Fruit fly (Drosophila melanogaster): ENCODE data around the gene Caf1-180.
A peak's percentile ranks its signal among the peaks of the same experiment; 100 is the strongest.

Caf1-180 gene

DNA sequence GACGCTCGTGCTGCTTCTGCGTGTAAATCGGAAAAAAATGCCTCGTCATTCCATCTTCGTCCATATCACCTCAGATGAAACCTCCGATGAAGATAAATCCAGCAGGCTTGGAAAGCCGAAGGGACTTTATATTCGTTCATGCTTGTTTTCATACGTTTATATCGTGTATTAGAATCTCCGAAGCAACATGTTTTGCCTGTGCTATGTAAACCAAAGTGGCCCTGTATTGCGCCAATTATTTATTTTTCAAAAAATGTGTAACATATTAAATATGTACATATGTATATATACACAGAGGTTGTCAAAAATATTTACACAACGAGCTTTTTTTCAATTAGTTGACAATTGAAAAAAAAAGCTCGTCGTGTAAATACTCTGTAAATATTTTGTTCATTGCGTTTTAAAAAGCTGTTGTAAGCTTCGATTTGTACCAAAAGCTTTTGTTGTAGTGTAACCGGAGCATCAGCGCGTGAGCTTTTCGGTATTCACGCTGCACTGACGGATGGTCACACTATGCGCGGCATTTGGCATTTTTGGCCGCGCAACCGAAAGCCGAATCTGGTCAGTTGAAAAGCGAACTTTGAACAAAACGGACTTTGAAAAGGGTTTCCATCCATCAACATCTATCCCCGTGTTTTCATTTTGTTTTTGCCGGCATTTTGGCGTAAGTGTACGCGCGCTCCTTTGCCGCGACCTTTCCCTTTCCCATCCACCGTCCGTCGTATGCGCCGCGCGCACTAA lies 32.2 kb downstream of the Caf1-180 start, which contains the start of gene CG12065 (continued):
- peak; percentile 70 for TF ChIP-seq CG4328 (GFP tag; optimal IDR thresholded peaks at IDR 0.05)
- no peak for TF ChIP-seq rib (GFP tag; IDR thresholded peaks at IDR 0.05)
- no peak for TF ChIP-seq crc (GFP tag; optimal IDR thresholded peaks at IDR 0.05)
- peak; percentile 9; the same call in 1 of the 2 replicates for TF ChIP-seq Ada2b (GFP tag; IDR thresholded peaks at IDR 0.05)
- no peak for TF ChIP-seq CG11723 (GFP tag; optimal IDR thresholded peaks at IDR 0.05)
- TF ChIP-seq bbx (GFP tag; IDR thresholded peaks at IDR 0.05; ENCODE audit: partially characterized antibody) = peak; percentile 37; the same call in 1 of the 2 replicates
- no peak for TF ChIP-seq ash1 (GFP tag; optimal IDR thresholded peaks at IDR 0.05)
- no peak for TF ChIP-seq btn (GFP tag; optimal IDR thresholded peaks at IDR 0.05)
- no peak for TF ChIP-seq Bdp1 (GFP tag; optimal IDR thresholded peaks at IDR 0.05)
- TF ChIP-seq Eip74EF (GFP tag; optimal IDR thresholded peaks at IDR 0.05) = peak in 1 of 2 experiments; percentile 34
- peak; percentile 54 for TF ChIP-seq CG8388 (GFP tag; optimal IDR thresholded peaks at IDR 0.05)
- peak; percentile 65 for TF ChIP-seq exex (tag; optimal IDR thresholded peaks at IDR 0.05)
- no peak for TF ChIP-seq Hr3 (GFP tag; optimal IDR thresholded peaks at IDR 0.05)
- TF ChIP-seq CG12391 (tag; optimal IDR thresholded peaks at IDR 0.05) = no peak
- TF ChIP-seq salm (tag; optimal IDR thresholded peaks at IDR 0.05) = peak; percentile 68
- no peak for TF ChIP-seq CG18476 (GFP tag; optimal IDR thresholded peaks at IDR 0.05)
- 0 out of 3 replicates have a peak, but pooled peaks have one; percentile 60 for TF ChIP-seq ci (GFP tag; IDR thresholded peaks at IDR 0.05)
- TF ChIP-seq CG6765 (GFP tag; optimal IDR thresholded peaks at IDR 0.05) = no peak
- TF ChIP-seq CG1529 (GFP tag; optimal IDR thresholded peaks at IDR 0.05) = no peak
- TF ChIP-seq NK7.1 (GFP tag; optimal IDR thresholded peaks at IDR 0.05) = no peak
- TF ChIP-seq mam (GFP tag; optimal IDR thresholded peaks at IDR 0.05) = no peak
- TF ChIP-seq CG17361 (GFP tag; IDR thresholded peaks at IDR 0.05) = peak; percentile 37; the same call in 1 of the 3 replicates
- peak; percentile 80 for TF ChIP-seq Med (GFP tag)
- no peak for TF ChIP-seq toy (GFP tag; IDR thresholded peaks at IDR 0.05)
- TF ChIP-seq ato (GFP tag; IDR thresholded peaks at IDR 0.05; ENCODE audit: partially characterized antibody) = peak; percentile 63
- peak; percentile 39 for TF ChIP-seq CG1233 (GFP tag; optimal IDR thresholded peaks at IDR 0.05)
- peak; percentile 80 for TF ChIP-seq fd64A (GFP tag; optimal IDR thresholded peaks at IDR 0.05)
- no peak for TF ChIP-seq CG16863 (GFP tag; optimal IDR thresholded peaks at IDR 0.05)
- TF ChIP-seq CG9609 (GFP tag; optimal IDR thresholded peaks at IDR 0.05) = no peak
- no peak for TF ChIP-seq gcm2 (GFP tag; optimal IDR thresholded peaks at IDR 0.05)
- TF ChIP-seq CG6654 (GFP tag; optimal IDR thresholded peaks at IDR 0.05) = no peak
- TF ChIP-seq CG14667 (GFP tag; IDR thresholded peaks at IDR 0.05) = no peak
- peak; percentile 80 for TF ChIP-seq nerfin-1 (tag; optimal IDR thresholded peaks at IDR 0.05)
- TF ChIP-seq vnd (GFP tag; IDR thresholded peaks at IDR 0.05; ENCODE audit: partially characterized antibody) = no peak
- TF ChIP-seq CG3065 (GFP tag; optimal IDR thresholded peaks at IDR 0.05) = no peak
- no peak for TF ChIP-seq Adf1 (GFP tag; IDR thresholded peaks at IDR 0.05)
- no peak for TF ChIP-seq dati (GFP tag; IDR thresholded peaks at IDR 0.05)
- peak; percentile 79 for TF ChIP-seq Blimp-1 (GFP tag; optimal IDR thresholded peaks at IDR 0.05)
- TF ChIP-seq inv (GFP tag; IDR thresholded peaks at IDR 0.05; ENCODE audit: partially characterized antibody) = peak; percentile 10; the same call in 1 of the 2 replicates
- no peak for TF ChIP-seq danr (GFP tag; IDR thresholded peaks at IDR 0.05)
- peak; percentile 69 for TF ChIP-seq Myb (GFP tag; optimal IDR thresholded peaks at IDR 0.05)
- no peak for TF ChIP-seq CG1024 (GFP tag; IDR thresholded peaks at IDR 0.05)
- peak; percentile 39 for TF ChIP-seq HHEX (GFP tag; optimal IDR thresholded peaks at IDR 0.05)
- no peak for TF ChIP-seq CG12942 (GFP tag; optimal IDR thresholded peaks at IDR 0.05)
- no peak for TF ChIP-seq nerfin-2 (GFP tag; IDR thresholded peaks at IDR 0.05; ENCODE audit: partially characterized antibody)
- TF ChIP-seq kni (GFP tag; optimal IDR thresholded peaks at IDR 0.05) = peak; percentile 80
- peak; percentile 45 for TF ChIP-seq CG3407 (GFP tag; optimal IDR thresholded peaks at IDR 0.05)
- no peak for TF ChIP-seq Hr39 (optimal IDR thresholded peaks at IDR 0.05)
- TF ChIP-seq trem (tag; optimal IDR thresholded peaks at IDR 0.05) = peak; percentile 29
